Fruit fly (Drosophila melanogaster) whole organism, embryonic: ENCODE results near the gene CG5937.

Source experiments
- CG10147 ChIP-seq: fragments of 200-800 bp; sonication (Bioruptor generic); optimal IDR thresholded peaks from 2 replicates; lab custom pipeline; 2019; ENCODE audit warnings: missing biosample characterization, mild to moderate bottlenecking, missing genetic modification characterization, moderate library complexity
- CG14014 ChIP-seq: fragments of 200-800 bp; sonication (Bioruptor generic); IDR thresholded peaks from 2 replicates; pipeline ENCODE4 v1.3.6; 2022; ENCODE audit warnings: missing biosample characterization, missing genetic modification characterization
- CG14710 ChIP-seq: fragments of 200-800 bp; sonication (Bioruptor generic); optimal IDR thresholded peaks from 3 replicates; lab custom pipeline; 2019; ENCODE audit warnings: missing biosample characterization, mild to moderate bottlenecking, missing genetic modification characterization, moderate library complexity
- CG1647 ChIP-seq: fragments of 200-800 bp; sonication (Bioruptor generic); optimal IDR thresholded peaks from 3 replicates; lab custom pipeline; 2016; ENCODE audit warnings: missing biosample characterization, missing genetic modification characterization
- CG16863 ChIP-seq: fragments of 200-800 bp; sonication (Bioruptor generic); optimal IDR thresholded peaks from 3 replicates; lab custom pipeline; 2016; ENCODE audit warnings: missing biosample characterization, missing genetic modification characterization
- CG17359 ChIP-seq: fragments of 200-800 bp; sonication (Bioruptor generic); optimal IDR thresholded peaks from 3 replicates; lab custom pipeline; 2018; ENCODE audit warnings: missing biosample characterization, mild to moderate bottlenecking, missing genetic modification characterization, moderate library complexity
- CG30431 ChIP-seq: fragments of 200-800 bp; sonication (Bioruptor generic); optimal IDR thresholded peaks from 2 replicates; lab custom pipeline; 2017; ENCODE audit warnings: missing biosample characterization, missing genetic modification characterization
- CG31365 ChIP-seq: fragments of 200-800 bp; sonication (Bioruptor generic); optimal IDR thresholded peaks from 2 replicates; lab custom pipeline; 2018; ENCODE audit warnings: missing biosample characterization, mild to moderate bottlenecking, missing genetic modification characterization
- CG32772 ChIP-seq: fragments of 200-800 bp; sonication (Bioruptor generic); IDR thresholded peaks from 2 replicates; pipeline ENCODE4 v1.3.6; 2022; ENCODE audit warnings: missing biosample characterization, missing genetic modification characterization
- CG3281 ChIP-seq: fragments of 200-800 bp; sonication (Bioruptor generic); optimal IDR thresholded peaks from 3 replicates; lab custom pipeline; 2017; ENCODE audit warnings: missing biosample characterization, mild to moderate bottlenecking, missing genetic modification characterization
- CG4360 ChIP-seq: fragments of 200-800 bp; sonication (Bioruptor generic); IDR thresholded peaks from 2 replicates; pipeline ENCODE4 v1.3.6; 2022; ENCODE audit warnings: missing biosample characterization, missing genetic modification characterization
- CG4424 ChIP-seq: fragments of 200-800 bp; sonication (Bioruptor generic); optimal IDR thresholded peaks from 3 replicates; lab custom pipeline; 2016; ENCODE audit warnings: missing biosample characterization, missing genetic modification characterization
- CG5245 ChIP-seq: fragments of 200-800 bp; sonication (Bioruptor generic); optimal IDR thresholded peaks from 3 replicates; lab custom pipeline; 2016; ENCODE audit warnings: missing biosample characterization, missing genetic modification characterization
- CG7357 ChIP-seq: fragments of 200-800 bp; sonication (Bioruptor generic); IDR thresholded peaks from 3 replicates; pipeline ENCODE4 v1.3.6; 2022; ENCODE audit warnings: missing biosample characterization, missing genetic modification characterization
- CG7839 ChIP-seq: fragments of 200-800 bp; sonication (Bioruptor generic); optimal IDR thresholded peaks from 3 replicates; lab custom pipeline; 2018; ENCODE audit warnings: missing biosample characterization, mild to moderate bottlenecking, missing genetic modification characterization, moderate library complexity
- CG9797 ChIP-seq: fragments of 200-800 bp; sonication (Bioruptor generic); optimal IDR thresholded peaks from 3 replicates; lab custom pipeline; 2018; ENCODE audit warnings: missing biosample characterization, mild to moderate bottlenecking, missing genetic modification characterization
- Camta ChIP-seq: fragments of 200-800 bp; sonication (Bioruptor generic); optimal IDR thresholded peaks from 2 replicates; lab custom pipeline; 2016; ENCODE audit warnings: missing biosample characterization, missing genetic modification characterization
- CoRest ChIP-seq: fragments of 200-800 bp; sonication (Bioruptor generic); optimal IDR thresholded peaks from 3 replicates; lab custom pipeline; 2018; ENCODE audit warnings: missing biosample characterization, mild to moderate bottlenecking, missing genetic modification characterization, moderate library complexity
- D ChIP-seq, 2 experiments: fragments of 200-800 bp in 1 of 2; fragments of >200 bp in 1 of 2; sonication (Bioruptor generic) in 1 of 2; optimal IDR thresholded peaks; 2 replicates in 1 of 2; 3 replicates in 1 of 2; lab custom pipeline; 2017; ENCODE audit warnings: mild to moderate bottlenecking in 1 of 2, missing biosample characterization in 1 of 2, missing genetic modification characterization in 1 of 2, missing genetic modification reagents in 1 of 2
- Dbx ChIP-seq: fragments of 200-800 bp; sonication (Bioruptor generic); IDR thresholded peaks from 3 replicates; pipeline ENCODE4 v1.3.6; 2022; ENCODE audit warnings: missing biosample characterization, missing genetic modification characterization
- Dip2 ChIP-seq: fragments of 200-800 bp; sonication (Bioruptor generic); IDR thresholded peaks from 2 replicates; pipeline ENCODE4 v1.3.6; 2022; ENCODE audit warnings: missing biosample characterization, missing genetic modification characterization
- Doc2 ChIP-seq: fragments of 200-800 bp; sonication (Bioruptor generic); IDR thresholded peaks from 2 replicates; pipeline ENCODE4 v1.3.6; 2022; ENCODE audit warnings: missing biosample characterization, missing genetic modification characterization
- Med ChIP-seq: fragments of 200-800 bp; sonication (Bioruptor generic); peaks from one replicate; lab custom pipeline; 2016; ENCODE audit warnings: missing biosample characterization, missing genetic modification characterization, mild to moderate bottlenecking, inconsistent platforms, moderate library complexity
- Meics ChIP-seq: fragments of 200-800 bp; sonication (Bioruptor generic); optimal IDR thresholded peaks from 2 replicates; lab custom pipeline; 2017; ENCODE audit warnings: missing biosample characterization, mild to moderate bottlenecking, missing genetic modification characterization
- NC2α ChIP-seq: fragments of 200-800 bp; sonication (Bioruptor generic); optimal IDR thresholded peaks from 2 replicates; lab custom pipeline; 2016; ENCODE audit warnings: missing biosample characterization, missing genetic modification characterization
- Oaz ChIP-seq: fragments of 200-800 bp; sonication (Bioruptor generic); IDR thresholded peaks from 2 replicates; pipeline ENCODE4 v1.3.6; 2022; ENCODE audit warnings: missing biosample characterization, missing genetic modification characterization
- Rfx ChIP-seq: fragments of 200-800 bp; sonication (Bioruptor generic); IDR thresholded peaks from 2 replicates; pipeline ENCODE4 v1.3.6; 2022; ENCODE audit warnings: missing biosample characterization, missing genetic modification characterization
- az2 ChIP-seq: fragments of 200-800 bp; sonication (Bioruptor generic); optimal IDR thresholded peaks from 3 replicates; lab custom pipeline; 2016; ENCODE audit warnings: missing biosample characterization, missing genetic modification characterization
- bab2 ChIP-seq: fragments of 200-800 bp; sonication (Bioruptor generic); optimal IDR thresholded peaks from 2 replicates; lab custom pipeline; 2016; ENCODE audit warnings: missing biosample characterization, missing genetic modification characterization
- bcd ChIP-seq: fragments of 200-800 bp; sonication (Bioruptor generic); optimal IDR thresholded peaks from 2 replicates; lab custom pipeline; 2017; ENCODE audit warnings: missing biosample characterization, mild to moderate bottlenecking, missing genetic modification characterization
- bsh ChIP-seq, 2 experiments: fragments of 200-800 bp; sonication (Bioruptor generic); optimal IDR thresholded peaks; 2 replicates each; lab custom pipeline; 2017 to 2018; ENCODE audit warnings: mild to moderate bottlenecking in 2 of 2, missing biosample characterization in 2 of 2, missing genetic modification characterization in 2 of 2, moderate library complexity in 1 of 2
- ci ChIP-seq: fragments of 200-800 bp; sonication (Bioruptor generic); IDR thresholded peaks from 3 replicates; pipeline ENCODE4 v1.3.6; 2022; ENCODE audit warnings: missing biosample characterization, missing genetic modification characterization
- corto ChIP-seq: fragments of 200-800 bp; sonication (Bioruptor generic); optimal IDR thresholded peaks from 2 replicates; lab custom pipeline; 2016; ENCODE audit warnings: missing biosample characterization, mild to moderate bottlenecking, missing genetic modification characterization, moderate library complexity
- crp ChIP-seq, 2 experiments: fragments of 200-800 bp; sonication (Bioruptor generic); optimal IDR thresholded peaks; 2 replicates in 1 of 2; 3 replicates in 1 of 2; lab custom pipeline; 2017; ENCODE audit warnings: missing biosample characterization in 2 of 2, missing genetic modification characterization in 2 of 2, mild to moderate bottlenecking in 1 of 2, moderate library complexity in 1 of 2
- gt ChIP-seq: fragments of 200-800 bp; sonication (Bioruptor generic); IDR thresholded peaks from 2 replicates; pipeline ENCODE4 v1.3.6; 2022; ENCODE audit warnings: missing biosample characterization, missing genetic modification characterization
- ham ChIP-seq: fragments of 200-800 bp; sonication (Bioruptor generic); IDR thresholded peaks from 2 replicates; pipeline ENCODE4 v1.3.6; 2022; ENCODE audit warnings: missing biosample characterization, missing genetic modification characterization
- hbn ChIP-seq: fragments of 200-800 bp; sonication (Bioruptor generic); IDR thresholded peaks from 2 replicates; pipeline ENCODE4 v1.3.6; 2022; ENCODE audit warnings: missing biosample characterization, missing genetic modification characterization; ENCODE audit not compliant: partially characterized antibody
- hkb ChIP-seq, 2 experiments: fragments of 200-800 bp in 1 of 2; fragments of >200 bp in 1 of 2; sonication (Bioruptor generic) in 1 of 2; IDR thresholded peaks in 1 of 2; optimal IDR thresholded peaks in 1 of 2; 2 replicates each; pipeline versions ENCODE4 v1.3.6 to Lab custom; 2017 to 2022; ENCODE audit warnings: missing biosample characterization in 1 of 2, missing genetic modification characterization in 1 of 2
- kay ChIP-seq: fragments of 200-800 bp; sonication (Bioruptor generic); optimal IDR thresholded peaks from 2 replicates; lab custom pipeline; 2016; ENCODE audit warnings: missing biosample characterization, missing genetic modification characterization
- lmd ChIP-seq: fragments of 200-800 bp; sonication (Bioruptor generic); IDR thresholded peaks from 2 replicates; pipeline ENCODE4 v1.3.6; 2022; ENCODE audit warnings: missing biosample characterization, missing genetic modification characterization
- mam ChIP-seq: fragments of 200-800 bp; sonication (Bioruptor generic); optimal IDR thresholded peaks from 3 replicates; lab custom pipeline; 2016; ENCODE audit warnings: missing biosample characterization, missing genetic modification characterization
- p53 ChIP-seq: fragments of 200-800 bp; sonication (Bioruptor generic); optimal IDR thresholded peaks from 2 replicates; lab custom pipeline; 2016; ENCODE audit warnings: missing biosample characterization, missing genetic modification characterization
- pum ChIP-seq: fragments of 200-800 bp; sonication (Bioruptor generic); optimal IDR thresholded peaks from 2 replicates; lab custom pipeline; 2016; ENCODE audit warnings: missing biosample characterization, missing genetic modification characterization
- salm ChIP-seq: fragments of 200-800 bp; sonication (Bioruptor generic); optimal IDR thresholded peaks from 2 replicates; lab custom pipeline; 2018; ENCODE audit warnings: missing biosample characterization, mild to moderate bottlenecking, missing genetic modification characterization
- sisA ChIP-seq: fragments of 200-800 bp; sonication (Bioruptor generic); IDR thresholded peaks from 2 replicates; pipeline ENCODE4 v1.3.6; 2022; ENCODE audit warnings: missing biosample characterization, missing genetic modification characterization
- sug ChIP-seq: fragments of 200-800 bp; optimal IDR thresholded peaks from 2 replicates; lab custom pipeline; 2019; ENCODE audit warnings: missing biosample characterization, mild to moderate bottlenecking, missing genetic modification characterization, moderate library complexity
- trem ChIP-seq: fragments of 200-800 bp; optimal IDR thresholded peaks from 3 replicates; lab custom pipeline; 2019; ENCODE audit warnings: missing biosample characterization, mild to moderate bottlenecking, missing genetic modification characterization, moderate library complexity
- tup ChIP-seq: fragments of 200-800 bp; sonication (Bioruptor generic); optimal IDR thresholded peaks from 2 replicates; lab custom pipeline; 2016; ENCODE audit warnings: missing biosample characterization, mild to moderate bottlenecking, missing genetic modification characterization, moderate library complexity

Gene CG5937

DNA sequence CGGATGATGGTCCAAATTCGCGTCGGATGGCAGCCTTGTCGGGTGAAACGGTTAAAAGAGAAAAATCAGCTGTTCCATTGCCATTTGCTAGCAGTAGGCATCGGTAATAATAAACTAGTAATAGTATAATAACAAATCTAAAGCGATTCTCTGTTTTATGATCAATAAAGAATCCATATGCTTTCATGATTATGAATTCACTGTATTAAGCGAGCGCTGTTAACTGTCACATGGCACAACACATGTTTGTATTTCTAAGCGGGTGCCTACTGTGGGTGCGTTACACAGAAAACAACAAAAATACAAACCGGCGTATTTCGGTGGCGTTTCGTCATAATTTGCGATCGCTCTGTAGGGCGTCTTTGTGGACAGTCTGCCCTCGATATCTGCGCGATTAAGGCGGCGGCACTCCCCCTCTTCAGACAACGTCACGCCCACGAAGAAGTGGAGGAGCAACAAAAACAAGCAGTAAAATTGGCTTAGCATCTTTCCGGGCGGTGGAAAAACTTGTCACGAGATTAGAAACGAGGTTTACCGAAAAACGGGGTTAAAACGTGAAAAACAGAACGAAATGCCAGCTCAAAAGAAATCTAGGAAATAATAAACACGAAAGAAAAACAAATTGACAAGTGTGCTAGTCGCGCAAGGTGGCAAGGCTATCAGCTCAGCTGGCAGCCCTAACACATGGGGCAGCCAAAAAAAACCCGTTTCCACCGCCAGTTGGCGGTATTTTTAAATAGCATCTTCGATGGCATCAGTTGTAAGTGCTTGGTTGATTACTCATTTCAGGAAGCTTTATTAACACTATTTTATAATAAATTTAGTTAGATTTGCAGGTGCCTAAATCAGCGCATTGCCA is 51.2 kb downstream of the CG5937 start, which contains the start of the genes Nep1 and Mipp2 (continued):
- 0 out of 2 replicates have a peak, but pooled peaks have one; percentile 5 for TF ChIP-seq CG4360 (GFP tag; lab: Robert Waterston, UW)
- TF ChIP-seq CG14710 (tag; lab: Kevin White, UChicago), result no peak
- TF ChIP-seq hbn (GFP tag; lab: Robert Waterston, UW), result no peak
- no peak for TF ChIP-seq kay (GFP tag; lab: Kevin White, UChicago)
- TF ChIP-seq CG30431 (GFP tag; lab: Kevin White, UChicago), result no peak
- no peak for TF ChIP-seq D (optimal IDR thresholded peaks at IDR 0.05; lab: Kevin White, UChicago)
- TF ChIP-seq D (GFP tag; optimal IDR thresholded peaks at IDR 0.05; lab: Kevin White, UChicago), result no peak
- no peak for TF ChIP-seq pum
- no peak for TF ChIP-seq CG5245 (GFP tag; lab: Kevin White, UChicago)
- no peak for TF ChIP-seq NC2α
- no peak; the same call in 1 of the 3 replicates for TF ChIP-seq Dbx (GFP tag; lab: Robert Waterston, UW)
- peak; percentile 14 for TF ChIP-seq mam
- TF ChIP-seq p53 (GFP tag; lab: Kevin White, UChicago), result no peak
- TF ChIP-seq ham (GFP tag; lab: Robert Waterston, UW), result no peak
- peak in 1 of 2 experiments; percentile 78 for TF ChIP-seq crp (GFP tag; optimal IDR thresholded peaks at IDR 0.05; lab: Kevin White, UChicago)
- TF ChIP-seq gt (GFP tag; lab: Robert Waterston, UW), result no peak
- TF ChIP-seq Camta, result no peak
- TF ChIP-seq Doc2 (GFP tag; lab: Robert Waterston, UW), result no peak
- TF ChIP-seq CG10147, result no peak
- peak; percentile 8 for TF ChIP-seq sug (tag; lab: Kevin White, UChicago)
- no peak for TF ChIP-seq CG9797 (GFP tag; lab: Kevin White, UChicago)
- no peak for TF ChIP-seq hkb (optimal IDR thresholded peaks at IDR 0.05; lab: Kevin White, UChicago)
- 0 out of 2 replicates have a peak, but pooled peaks have one; percentile 6 for TF ChIP-seq hkb (GFP tag; IDR thresholded peaks at IDR 0.05; lab: Robert Waterston, UW)
- peak; percentile 74 for TF ChIP-seq Rfx (GFP tag; lab: Robert Waterston, UW)
- TF ChIP-seq corto, result no peak
- no peak for TF ChIP-seq Oaz (GFP tag; lab: Robert Waterston, UW)
- no peak; the same call in 1 of the 2 replicates for TF ChIP-seq CG32772 (GFP tag; lab: Robert Waterston, UW)
- no peak for TF ChIP-seq az2 (GFP tag; lab: Kevin White, UChicago)
- TF ChIP-seq CG31365, result no peak
- no peak for TF ChIP-seq tup (GFP tag; lab: Kevin White, UChicago)

DNA sequence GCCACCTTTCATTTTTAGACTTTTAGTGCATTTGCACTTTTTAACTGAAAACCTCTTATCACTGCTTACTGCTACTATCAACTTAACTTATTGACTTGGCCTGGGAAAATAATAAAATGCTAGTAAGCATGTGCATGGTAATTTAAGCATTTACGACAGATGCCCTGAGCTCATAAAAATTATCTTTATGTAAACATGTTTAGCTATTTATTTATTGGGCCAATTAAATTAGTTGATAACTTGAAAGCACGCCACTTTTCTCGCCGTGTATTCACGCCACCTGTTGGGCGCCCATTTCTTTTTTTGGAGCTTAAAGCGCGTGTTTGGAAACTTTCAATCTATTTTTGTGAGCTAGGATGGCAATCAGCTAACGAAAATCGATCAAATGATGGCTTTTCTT is 52.4 kb downstream of the CG5937 start:
- TF ChIP-seq bab2, result peak; percentile 5
- TF ChIP-seq lmd (GFP tag; lab: Robert Waterston, UW), result peak; percentile 42; the same call in 1 of the 2 replicates
- TF ChIP-seq bsh (GFP tag; optimal IDR thresholded peaks at IDR 0.05; lab: Kevin White, UChicago), result peak in 1 of 2 experiments; percentile 18
- peak; percentile 78 for TF ChIP-seq Med (GFP tag; lab: Kevin White, UChicago)
- 0 out of 3 replicates have a peak, but pooled peaks have one; percentile 24 for TF ChIP-seq CG7357 (GFP tag; lab: Robert Waterston, UW)
- peak; percentile 5 for TF ChIP-seq CG16863 (GFP tag; lab: Kevin White, UChicago)
- TF ChIP-seq pum, result no peak
- peak; percentile 19 for TF ChIP-seq salm (tag; lab: Kevin White, UChicago)
- peak; percentile 17 for TF ChIP-seq CG4424
- TF ChIP-seq trem (tag; lab: Kevin White, UChicago), result no peak
- peak; percentile 25 for TF ChIP-seq Meics
- peak; percentile 18 for TF ChIP-seq CG3281 (GFP tag; lab: Kevin White, UChicago)
- 0 out of 3 replicates have a peak, but pooled peaks have one; percentile 34 for TF ChIP-seq ci (GFP tag; lab: Robert Waterston, UW)
- TF ChIP-seq sisA (GFP tag; lab: Robert Waterston, UW), result no peak
- TF ChIP-seq CoRest (tag; lab: Kevin White, UChicago), result peak; percentile 10
- TF ChIP-seq CG14014 (GFP tag; lab: Robert Waterston, UW), result no peak
- peak; percentile 55 for TF ChIP-seq CG7839
- no peak for TF ChIP-seq CG1647 (GFP tag; lab: Kevin White, UChicago)
- TF ChIP-seq Dip2, result no peak
- peak; percentile 31 for TF ChIP-seq bcd (GFP tag; lab: Kevin White, UChicago)
- TF ChIP-seq CG10147, result peak; percentile 3
- TF ChIP-seq CG17359, result peak; percentile 12
